Worm (Caenorhabditis elegans) whole organism, L4/young adult: ENCODE results near the gene F11D5.7.

ENCODE experiments used
- W03F9.2 ChIP-seq: fragments of 150-350 bp; optimal IDR thresholded peaks from 2 replicates; lab custom pipeline; 2014; ENCODE audit warnings: missing biosample characterization, missing genetic modification characterization
- dao-5 ChIP-seq: sonication (generic microtip); optimal IDR thresholded peaks from 2 replicates; lab custom pipeline; 2016; ENCODE audit warnings: missing genotype, missing genetic modification characterization, moderate library complexity, missing compliant biosample characterization
- him-1 ChIP-seq: sonication (generic microtip); optimal IDR thresholded peaks from 2 replicates; lab custom pipeline; 2016; ENCODE audit warnings: missing genotype, missing genetic modification reagents, missing genetic modification characterization, missing compliant biosample characterization

F11D5.7 gene

DNA sequence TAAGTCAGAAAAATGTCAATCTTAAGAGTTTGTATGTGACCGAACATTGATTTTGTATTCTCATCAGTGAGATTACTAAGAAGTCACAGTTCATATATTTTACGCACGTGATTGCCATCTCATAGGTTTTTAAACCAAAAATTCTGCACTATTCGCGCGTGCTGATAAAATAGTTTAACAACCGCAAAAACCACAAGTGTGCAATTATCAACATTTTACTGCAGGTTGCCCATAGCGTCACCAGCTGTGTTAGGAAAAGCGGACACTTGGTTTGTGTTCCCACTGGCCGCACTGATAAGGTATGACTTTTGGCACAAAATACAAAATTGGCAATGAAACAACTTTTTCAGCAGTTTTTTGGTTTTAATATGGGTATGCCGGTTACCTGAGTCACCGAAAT, 14.0 kb upstream of the F11D5.7 start:
- TF ChIP-seq him-1 (tag; lab: Kevin White, UChicago) = no peak
- no peak for TF ChIP-seq dao-5
- no peak for TF ChIP-seq W03F9.2 (tag; lab: Kevin White, UChicago)

DNA sequence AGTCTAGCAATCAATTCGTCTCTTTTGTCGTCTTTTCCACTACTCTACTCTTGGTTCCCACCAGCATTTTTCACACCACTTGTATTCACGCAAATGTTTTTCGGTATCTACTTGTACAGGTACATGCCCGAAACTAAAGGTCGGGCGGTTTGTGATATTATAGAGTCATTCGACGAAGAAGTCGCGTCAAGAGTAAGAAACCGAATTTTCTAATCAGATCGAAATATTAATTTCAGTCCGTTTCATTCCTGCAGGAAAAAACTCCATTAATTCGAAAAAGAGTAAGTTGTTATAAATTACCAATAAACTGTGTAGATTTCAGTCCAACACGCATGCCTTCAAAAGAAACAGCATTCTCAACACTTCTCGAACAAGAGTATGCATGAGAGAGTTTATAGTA, 12.2 kb upstream of the F11D5.7 start:
- TF ChIP-seq him-1 (tag; lab: Kevin White, UChicago) = no peak

DNA sequence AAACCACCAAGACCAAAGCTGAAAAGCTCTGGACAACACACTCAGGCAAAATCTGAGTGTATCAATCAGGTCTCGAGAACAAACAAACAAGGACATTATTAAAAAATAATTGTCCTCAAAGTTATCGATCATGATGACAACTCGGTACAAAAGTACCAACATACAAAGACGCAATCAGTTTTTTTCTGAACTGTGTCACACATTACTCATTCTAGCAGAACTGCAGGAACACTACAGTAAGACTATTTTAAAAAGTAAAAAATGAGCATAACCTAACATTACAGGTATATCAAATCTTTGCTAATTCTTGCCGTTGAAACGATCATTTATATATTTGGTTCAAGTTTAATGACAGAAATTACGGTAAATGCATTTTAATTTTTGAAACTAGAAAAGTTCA, 8.0 kb upstream of the F11D5.7 start, which contains the start of gene K09C4.2:
TSS of gene K09C4.2 (plus strand) at position 301 of the 400 bp plus-strand sequence.
- no peak for TF ChIP-seq dao-5
- TF ChIP-seq W03F9.2 (tag; lab: Kevin White, UChicago) = no peak
- TF ChIP-seq him-1 (tag; lab: Kevin White, UChicago) = no peak

DNA sequence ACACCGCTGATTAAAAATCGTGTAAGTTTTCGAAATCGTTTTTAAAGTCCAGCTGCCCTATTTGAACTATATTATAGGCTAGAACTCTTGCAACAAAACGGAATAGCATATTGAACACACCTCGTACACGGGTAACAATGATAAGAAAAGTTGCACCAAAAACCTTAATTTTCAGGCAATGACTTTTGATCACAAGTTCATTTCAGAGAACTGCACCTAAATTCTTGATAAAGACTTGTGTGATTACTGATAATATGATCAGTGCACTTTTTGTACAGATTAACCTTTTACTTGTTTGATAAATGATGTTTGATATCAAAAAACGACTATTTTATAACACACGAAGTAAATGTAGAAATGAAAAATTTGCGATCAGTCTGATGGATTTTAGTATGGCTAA, 6.4 kb upstream of the F11D5.7 start:
- TF ChIP-seq W03F9.2 (tag; lab: Kevin White, UChicago) (no peak), dao-5 (no peak), him-1 (tag; lab: Kevin White, UChicago) (no peak)

DNA sequence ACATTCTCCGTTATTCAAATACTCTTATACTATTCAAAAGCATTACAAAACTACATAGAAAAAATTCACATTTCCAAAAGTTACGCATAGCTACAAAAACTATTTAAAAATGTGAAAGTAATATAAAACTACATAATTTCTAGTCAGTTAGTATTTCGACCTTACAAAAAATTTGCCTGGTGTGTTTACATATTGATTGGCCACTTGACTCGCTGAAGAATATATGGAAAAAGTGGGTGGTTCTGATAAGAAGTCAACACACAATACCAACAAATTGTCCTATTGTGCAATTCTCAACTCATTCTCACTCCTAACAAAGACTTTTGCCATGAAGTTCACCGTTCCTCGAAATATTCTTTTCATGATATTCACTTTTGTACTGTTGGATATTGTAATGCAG, 5.6 kb upstream of the F11D5.7 start, which contains the start of gene K09C4.1:
TSS of gene K09C4.1 (plus strand) at position 301 of the 400 bp plus-strand sequence.
- TF ChIP-seq him-1 (tag; lab: Kevin White, UChicago) = no peak
- TF ChIP-seq dao-5 = no peak
- no peak for TF ChIP-seq W03F9.2 (tag; lab: Kevin White, UChicago)

DNA sequence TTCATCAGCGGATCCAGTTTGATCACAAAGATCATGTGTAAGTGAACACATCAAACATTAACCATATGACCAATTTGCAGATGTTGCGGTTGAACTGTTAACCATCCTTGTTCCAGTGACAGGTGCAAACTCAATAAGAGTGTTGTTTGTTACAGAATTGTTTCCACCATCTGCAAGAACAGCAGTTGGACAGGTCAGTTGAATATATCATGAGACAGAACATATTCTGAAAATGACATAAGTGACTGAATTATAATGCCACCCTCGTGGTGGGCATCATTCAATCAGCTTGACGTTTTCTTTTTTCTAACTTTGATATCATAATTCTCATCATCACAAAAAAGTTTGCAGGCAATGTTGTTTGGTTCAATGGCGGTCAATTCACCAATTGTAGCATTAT, 3.6 kb upstream of the F11D5.7 start:
- TF ChIP-seq dao-5 = no peak
- TF ChIP-seq him-1 (tag; lab: Kevin White, UChicago) = no peak

DNA sequence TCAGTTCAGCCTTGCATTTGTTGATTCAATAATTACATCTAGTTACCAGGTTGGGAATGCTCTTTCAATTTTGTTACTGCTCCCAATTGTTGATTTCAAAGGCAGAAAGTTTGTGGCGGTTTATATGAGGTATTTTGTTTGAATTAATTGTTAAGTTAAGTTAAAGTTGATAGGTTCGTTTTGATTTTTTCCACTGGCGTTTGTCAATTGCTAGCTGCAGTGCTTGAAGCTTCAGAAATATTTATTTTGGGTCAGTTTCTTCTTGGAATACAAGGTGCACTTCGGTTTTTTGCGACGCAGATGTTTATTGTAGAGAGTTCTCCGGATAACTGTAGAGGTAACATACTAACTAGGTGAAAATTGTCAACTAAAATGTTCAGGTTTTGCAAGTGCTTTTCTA, 2.4 kb upstream of the F11D5.7 start, which contains the start of gene F11D5.5:
TSS of gene F11D5.5 (plus strand) at position 301 of the 400 bp plus-strand sequence.
- TF ChIP-seq him-1 (tag; lab: Kevin White, UChicago) (no peak), dao-5 (no peak), W03F9.2 (tag; lab: Kevin White, UChicago) (no peak)

DNA sequence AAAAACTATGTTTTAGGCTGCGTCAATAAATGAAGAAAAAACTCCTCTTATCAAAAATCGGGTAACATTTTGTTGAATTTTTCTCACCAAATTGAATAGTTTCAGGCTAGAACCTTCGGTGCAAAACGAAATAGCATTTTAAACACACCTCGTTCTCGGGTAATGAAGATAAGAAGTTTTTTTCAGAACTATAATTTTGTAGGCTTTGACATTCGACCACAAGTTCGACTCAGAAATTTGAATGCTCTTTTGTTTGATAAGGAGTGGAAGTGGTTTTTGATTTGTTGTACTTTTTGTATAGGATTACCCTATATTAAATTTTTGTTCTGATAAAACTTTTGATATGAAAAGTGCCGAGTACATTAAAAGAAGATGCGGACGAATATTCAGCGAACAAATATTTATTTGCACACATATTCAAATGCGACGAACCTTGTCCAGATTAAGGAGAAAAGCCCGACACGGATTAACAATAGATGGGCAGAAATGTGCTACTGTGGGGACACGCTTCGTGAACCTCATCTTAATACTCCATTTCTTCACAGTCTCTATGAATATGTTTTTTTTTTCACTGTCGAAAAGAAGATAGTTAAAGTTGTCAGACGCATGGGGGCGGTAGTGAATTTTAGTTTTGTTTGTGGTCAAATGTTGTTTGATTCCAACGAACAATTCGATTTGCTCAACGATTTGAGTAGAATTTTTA, 2.6 kb downstream of the F11D5.7 start:
- TF ChIP-seq dao-5 (no peak), W03F9.2 (tag; lab: Kevin White, UChicago) (no peak), him-1 (tag; lab: Kevin White, UChicago) (no peak)

DNA sequence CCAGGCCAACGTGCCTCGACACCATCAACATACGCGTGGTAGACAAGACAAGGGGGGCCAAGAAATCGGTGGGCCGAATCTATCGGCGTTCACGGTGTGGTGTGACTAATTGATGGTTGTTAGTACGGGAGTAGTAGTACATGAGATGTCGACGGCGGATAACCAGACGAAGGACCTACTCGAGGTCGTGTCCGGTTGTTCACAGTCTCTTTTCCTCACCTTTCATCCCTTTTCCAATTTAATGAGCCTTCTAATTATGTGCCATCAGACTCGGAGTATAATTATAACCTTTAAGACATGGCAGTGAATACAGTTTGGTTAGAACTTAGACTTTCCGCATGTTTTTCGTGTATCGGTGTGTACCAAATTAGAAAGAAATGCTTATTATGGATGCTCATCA, 6.5 kb downstream of the F11D5.7 start:
- no peak for TF ChIP-seq W03F9.2 (tag; lab: Kevin White, UChicago)
- TF ChIP-seq him-1 (tag; lab: Kevin White, UChicago) = no peak
- TF ChIP-seq dao-5 = no peak

DNA sequence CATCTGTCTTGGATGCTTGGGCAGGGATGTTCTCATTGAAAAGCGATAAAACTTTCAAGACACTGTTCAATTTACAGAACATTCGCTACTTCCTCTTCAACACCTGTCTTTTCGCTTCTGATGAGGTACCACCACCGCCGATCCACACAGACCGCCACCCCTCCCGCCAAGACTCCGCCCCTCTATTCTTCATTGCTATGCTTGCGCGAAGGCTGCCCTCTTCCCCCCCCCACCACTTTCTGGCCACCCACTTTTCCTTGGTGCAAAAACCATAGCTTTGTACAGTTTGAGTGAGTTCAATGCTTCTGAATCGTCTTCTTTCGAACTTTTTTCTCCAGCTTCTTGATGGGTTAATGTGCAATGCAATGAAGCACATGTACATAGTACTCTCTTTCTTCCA, 9.8 kb downstream of the F11D5.7 start:
- TF ChIP-seq dao-5 (no peak), him-1 (tag; lab: Kevin White, UChicago) (no peak), W03F9.2 (tag; lab: Kevin White, UChicago) (no peak)

DNA sequence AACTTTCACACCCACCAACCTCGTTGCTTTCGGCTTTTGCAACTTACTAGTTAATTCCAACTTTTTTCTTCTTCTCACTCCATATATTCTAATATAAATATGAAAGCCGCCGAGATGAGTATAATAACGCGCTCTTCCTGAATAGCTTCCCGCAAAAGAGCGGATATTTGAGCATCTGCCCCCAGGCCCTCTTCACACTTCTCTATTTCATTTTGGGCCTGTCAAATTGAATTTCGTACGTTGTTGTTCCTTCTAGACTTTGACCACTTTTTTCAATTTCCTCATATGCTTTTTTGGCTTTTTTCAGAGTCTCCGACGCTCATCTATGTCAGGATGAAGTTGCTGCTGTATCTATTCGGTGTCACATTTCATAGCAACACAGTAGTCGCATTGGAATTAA, 10.8 kb downstream of the F11D5.7 start, which contains the start of gene ddr-2:
TSS of gene ddr-2 (plus strand) at position 301 of the 400 bp plus-strand sequence.
- TF ChIP-seq dao-5 (no peak), him-1 (tag; lab: Kevin White, UChicago) (no peak), W03F9.2 (tag; lab: Kevin White, UChicago) (no peak)

DNA sequence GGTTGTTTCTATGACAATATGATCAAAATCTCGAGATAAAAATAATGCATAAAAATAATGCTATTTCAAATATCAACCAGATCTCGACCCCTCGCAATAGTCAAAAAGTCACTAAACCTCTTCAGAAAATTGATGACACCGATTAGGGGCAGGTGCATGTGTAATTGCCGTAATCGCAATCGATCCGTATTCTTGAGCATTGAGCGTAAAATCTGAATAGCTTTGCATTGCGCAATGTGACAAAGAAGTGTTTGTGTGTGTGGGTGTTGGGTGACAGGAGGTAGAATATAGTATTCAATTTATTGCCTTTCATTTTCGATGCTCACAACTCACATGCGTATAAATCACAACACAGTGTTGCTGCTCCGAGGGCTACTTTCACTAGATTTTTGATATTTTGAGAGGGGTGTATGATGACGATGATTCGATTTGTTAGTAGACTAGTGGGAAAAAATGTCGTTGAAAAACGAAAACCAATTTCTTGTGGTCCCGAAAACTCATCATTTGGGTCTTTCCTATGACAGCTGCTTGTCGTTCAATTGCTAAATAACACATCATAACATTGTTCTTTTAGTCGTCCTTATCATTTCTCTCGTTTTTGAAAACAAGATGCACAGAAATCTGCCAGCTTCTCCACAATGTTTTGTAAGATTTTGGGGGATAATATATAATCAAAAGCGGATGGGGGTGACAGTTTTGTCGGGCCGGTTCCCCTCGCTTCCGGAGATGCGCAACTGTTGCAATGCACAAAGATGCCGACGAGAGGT, 11.9 kb downstream of the F11D5.7 start:
- no peak for TF ChIP-seq him-1 (tag; lab: Kevin White, UChicago)
- no peak for TF ChIP-seq dao-5
- TF ChIP-seq W03F9.2 (tag; lab: Kevin White, UChicago) = no peak

DNA sequence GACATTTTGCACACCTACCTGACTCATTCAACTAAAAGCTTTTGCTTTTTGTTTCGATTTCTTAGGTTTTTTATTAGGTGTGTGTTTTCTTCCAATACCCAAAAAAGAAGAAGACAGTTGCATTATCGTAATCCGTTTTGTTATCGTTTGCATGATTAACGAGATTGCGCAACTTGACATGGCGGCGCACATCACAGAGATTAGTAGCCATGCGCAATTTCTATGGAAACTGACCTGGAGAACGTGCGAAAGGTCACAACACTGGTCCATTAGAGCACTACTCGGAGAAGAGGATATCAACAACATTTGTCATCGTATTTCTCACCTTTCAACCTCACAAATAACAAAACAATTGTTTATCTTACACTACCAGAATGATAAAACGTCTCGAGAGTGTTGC, 12.7 kb downstream of the F11D5.7 start:
- no peak for TF ChIP-seq W03F9.2 (tag; lab: Kevin White, UChicago)
- no peak for TF ChIP-seq dao-5
- TF ChIP-seq him-1 (tag; lab: Kevin White, UChicago) = no peak

DNA sequence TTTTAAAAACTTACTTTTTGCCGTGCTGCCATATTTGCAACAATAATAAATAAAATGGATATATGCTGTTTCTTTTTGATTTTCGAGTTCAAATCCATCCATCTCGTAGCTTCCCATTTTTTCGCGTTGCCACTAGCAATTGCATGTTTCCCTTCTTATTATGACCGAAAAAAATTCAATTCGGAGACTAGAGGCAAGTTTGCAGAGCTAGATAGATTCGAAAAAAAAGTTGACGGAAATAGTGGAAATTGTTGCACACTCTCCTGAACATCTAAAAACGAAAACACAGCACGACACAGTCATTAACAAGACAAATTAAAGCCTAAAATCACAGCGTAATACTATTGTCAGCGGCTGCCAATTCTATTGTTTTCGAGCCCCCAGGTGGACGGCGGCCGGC, 22.0 kb downstream of the F11D5.7 start, which contains the start of gene F11D5.6:
TSS of gene F11D5.6 (minus strand) at position 101 of the 400 bp plus-strand sequence.
- no peak for TF ChIP-seq dao-5
- TF ChIP-seq W03F9.2 (tag; lab: Kevin White, UChicago) = no peak
